Fruit fly (Drosophila melanogaster) whole organism, prepupa: ENCODE results near the gene CG31191.

Experiments
- Blimp-1 ChIP-seq: fragments of 200-800 bp; sonication (Bioruptor generic); optimal IDR thresholded peaks from 3 replicates; lab custom pipeline; 2017; ENCODE audit warnings: missing biosample characterization, missing genetic modification characterization, mild to moderate bottlenecking, moderate library complexity, missing genetic modification reagents
- CG10631 ChIP-seq: fragments of 200-800 bp; sonication (Bioruptor generic); optimal IDR thresholded peaks from 2 replicates; lab custom pipeline; 2016; ENCODE audit warnings: missing biosample characterization, missing genetic modification characterization
- CG11294 ChIP-seq: fragments of 200-800 bp; sonication (Bioruptor generic); IDR thresholded peaks from 2 replicates; pipeline ENCODE4 v1.3.6; 2022; ENCODE audit warnings: missing biosample characterization, missing genetic modification characterization
- CG11762 ChIP-seq: fragments of 200-800 bp; sonication (Bioruptor generic); optimal IDR thresholded peaks from 3 replicates; lab custom pipeline; 2016; ENCODE audit warnings: missing biosample characterization, missing genetic modification characterization; ENCODE audit not compliant: insufficient read depth
- CG15336 ChIP-seq: fragments of 200-800 bp; sonication (Bioruptor generic); IDR thresholded peaks from 2 replicates; pipeline ENCODE4 v1.3.6; 2022; ENCODE audit warnings: missing biosample characterization, missing genetic modification characterization
- CG31627 ChIP-seq: fragments of 200-800 bp; sonication (Bioruptor generic); optimal IDR thresholded peaks from 3 replicates; lab custom pipeline; 2016; ENCODE audit warnings: missing biosample characterization, missing genetic modification characterization
- CG6808 ChIP-seq: fragments of 200-800 bp; sonication (Bioruptor generic); optimal IDR thresholded peaks from 3 replicates; lab custom pipeline; 2017; ENCODE audit warnings: missing biosample characterization, missing genetic modification characterization, mild to moderate bottlenecking, moderate library complexity, missing genetic modification reagents
- CG7368 ChIP-seq: fragments of 200-800 bp; sonication (Bioruptor generic); optimal IDR thresholded peaks from 3 replicates; lab custom pipeline; 2016; ENCODE audit warnings: missing biosample characterization, missing genetic modification characterization
- CG8119 ChIP-seq: fragments of 200-800 bp; sonication (Bioruptor generic); IDR thresholded peaks from 3 replicates; pipeline ENCODE4 v1.3.6; 2022; ENCODE audit warnings: missing biosample characterization, missing genetic modification characterization
- CG8319 ChIP-seq: fragments of 200-800 bp; sonication (Bioruptor generic); optimal IDR thresholded peaks from 3 replicates; lab custom pipeline; 2016; ENCODE audit warnings: missing biosample characterization, missing genetic modification characterization
- Eip78C ChIP-seq: fragments of 200-800 bp; sonication (Bioruptor generic); peaks from one replicate; lab custom pipeline; 2016; ENCODE audit warnings: missing biosample characterization, missing genetic modification characterization
- Ets21C ChIP-seq: fragments of 200-800 bp; sonication (Bioruptor generic); optimal IDR thresholded peaks from 3 replicates; lab custom pipeline; 2016; ENCODE audit warnings: missing biosample characterization, missing genetic modification characterization
- Ets96B ChIP-seq: fragments of 200-800 bp; optimal IDR thresholded peaks from 2 replicates; lab custom pipeline; 2019; ENCODE audit warnings: missing biosample characterization, mild to moderate bottlenecking, missing genetic modification characterization, moderate library complexity
- Gug ChIP-seq: fragments of 200-800 bp; sonication (Bioruptor generic); IDR thresholded peaks from 2 replicates; pipeline ENCODE4 v1.3.6; 2022; ENCODE audit warnings: missing biosample characterization, missing genetic modification characterization
- Hr38 ChIP-seq: sonication (Bioruptor generic); optimal IDR thresholded peaks from 2 replicates; lab custom pipeline; 2016; ENCODE audit warnings: missing biosample characterization, missing genetic modification characterization
- OdsH ChIP-seq: fragments of 200-800 bp; sonication (Bioruptor generic); optimal IDR thresholded peaks from 3 replicates; lab custom pipeline; 2016; ENCODE audit warnings: missing biosample characterization, missing genetic modification characterization
- Smox ChIP-seq: fragments of 200-800 bp; sonication (Bioruptor generic); optimal IDR thresholded peaks from 3 replicates; lab custom pipeline; 2016; ENCODE audit warnings: missing biosample characterization, missing genetic modification characterization
- Sox102F ChIP-seq: fragments of 200-800 bp; sonication (Bioruptor generic); optimal IDR thresholded peaks from 2 replicates; lab custom pipeline; 2016; ENCODE audit warnings: missing biosample characterization, mild to moderate bottlenecking, missing genetic modification characterization
- Sox14 ChIP-seq: fragments of 200-800 bp; sonication (Bioruptor generic); optimal IDR thresholded peaks from 3 replicates; lab custom pipeline; 2016; ENCODE audit warnings: missing biosample characterization, missing genetic modification characterization
- achi ChIP-seq: fragments of 200-800 bp; sonication (Bioruptor generic); optimal IDR thresholded peaks from 3 replicates; lab custom pipeline; 2016; ENCODE audit warnings: missing biosample characterization, missing genetic modification characterization
- esn ChIP-seq: fragments of 200-800 bp; sonication (Bioruptor generic); optimal IDR thresholded peaks from 2 replicates; lab custom pipeline; 2016; ENCODE audit warnings: missing biosample characterization, mild to moderate bottlenecking, missing genetic modification characterization, moderate library complexity
- net ChIP-seq: fragments of 200-800 bp; sonication (Bioruptor generic); optimal IDR thresholded peaks from 3 replicates; lab custom pipeline; 2016; ENCODE audit warnings: missing biosample characterization, missing genetic modification characterization
- svp ChIP-seq: fragments of 200-800 bp; sonication (Bioruptor generic); peaks from one replicate; lab custom pipeline; 2016; ENCODE audit warnings: missing biosample characterization, missing genetic modification characterization
- topi ChIP-seq: fragments of 200-800 bp; sonication (Bioruptor generic); optimal IDR thresholded peaks from 3 replicates; lab custom pipeline; 2016; ENCODE audit warnings: missing biosample characterization, missing genetic modification characterization
- vri ChIP-seq: fragments of 200-800 bp; sonication (Bioruptor generic); optimal IDR thresholded peaks from 3 replicates; lab custom pipeline; 2016; ENCODE audit warnings: missing biosample characterization, mild to moderate bottlenecking, missing genetic modification characterization

CG31191 gene

DNA sequence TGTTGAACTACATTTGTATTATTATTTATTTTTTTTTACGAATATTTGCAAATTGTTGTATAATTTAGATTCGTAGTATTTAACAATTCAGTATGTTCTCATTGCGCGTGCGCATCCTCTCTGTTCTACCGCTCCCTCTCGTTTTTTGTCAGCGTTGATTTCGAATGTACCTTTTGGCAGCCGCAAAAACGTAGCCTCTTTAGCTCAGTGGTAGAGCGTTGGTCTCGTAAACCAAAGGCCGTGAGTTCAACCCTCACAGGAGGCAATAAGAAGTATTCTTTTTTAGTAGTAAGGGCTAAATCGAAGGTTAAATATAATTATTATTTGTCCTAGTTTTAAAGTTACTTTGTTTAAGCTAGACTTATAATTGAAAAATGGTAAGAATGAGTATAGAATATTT, 54.8 kb downstream of the CG31191 start:
- TF ChIP-seq Ets96B (tag; lab: Kevin White, UChicago) (no peak), Eip78C (GFP tag; lab: Kevin White, UChicago) (peak; percentile 49)

dm6 chr3R:20877436-20877835, 67.9 kb downstream of the CG31191 start, which contains the start of gene TotZ:
TSS of gene TotZ (plus strand) at chr3R:20877736.
- TF ChIP-seq svp (GFP tag; lab: Kevin White, UChicago) (peak; percentile 86), Sox14 (GFP tag; lab: Kevin White, UChicago) (no peak)
- TF ChIP-seq, all 60 proteins: peak for 1

dm6 chr3R:20876680-20877079, 68.7 kb downstream of the CG31191 start:
- TF ChIP-seq Sox14 (GFP tag; lab: Kevin White, UChicago) (no peak), Blimp-1 (GFP tag; lab: Kevin White, UChicago) (no peak), CG8319 (GFP tag; lab: Kevin White, UChicago) (no peak), CG15336 (no peak)

DNA sequence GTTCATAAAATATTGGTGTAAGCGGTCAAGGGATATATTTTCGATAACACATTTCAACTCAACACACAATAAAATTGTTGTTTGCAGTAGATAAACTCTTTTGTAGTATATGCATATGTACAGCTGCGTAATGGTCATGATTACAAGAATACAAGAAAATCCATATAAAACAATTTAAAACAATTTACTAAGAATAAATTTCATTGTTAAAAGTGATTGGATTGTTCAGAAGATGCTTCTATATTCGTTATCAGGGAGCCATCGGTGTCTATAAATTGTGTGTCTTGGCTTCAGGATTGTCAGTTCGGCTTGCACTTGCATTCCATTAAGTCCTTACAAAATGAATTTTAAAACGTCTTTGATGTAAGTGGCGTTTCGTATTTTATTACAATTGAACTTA, 71.7 kb downstream of the CG31191 start, which contains the start of gene TotB:
Gene TotB (plus strand): TSS at position 301 of the 400 bp plus-strand sequence.
- TF ChIP-seq svp (GFP tag; lab: Kevin White, UChicago): peak; percentile 53
- TF ChIP-seq CG8119 (GFP tag; lab: Robert Waterston, UW): no peak

- TF ChIP-seq CG10631 (GFP tag; lab: Kevin White, UChicago) (no peak), CG6808 (GFP tag; lab: Kevin White, UChicago) (no peak), Ets21C (GFP tag; lab: Kevin White, UChicago) (no peak)
- TF ChIP-seq, all 60 proteins: peak for 0
Measured at dm6 chr3R:20872688-20873087, 72.6 kb downstream of the CG31191 start, which contains the start of gene TotC. TSS of gene TotC (plus strand) at chr3R:20872988.

DNA sequence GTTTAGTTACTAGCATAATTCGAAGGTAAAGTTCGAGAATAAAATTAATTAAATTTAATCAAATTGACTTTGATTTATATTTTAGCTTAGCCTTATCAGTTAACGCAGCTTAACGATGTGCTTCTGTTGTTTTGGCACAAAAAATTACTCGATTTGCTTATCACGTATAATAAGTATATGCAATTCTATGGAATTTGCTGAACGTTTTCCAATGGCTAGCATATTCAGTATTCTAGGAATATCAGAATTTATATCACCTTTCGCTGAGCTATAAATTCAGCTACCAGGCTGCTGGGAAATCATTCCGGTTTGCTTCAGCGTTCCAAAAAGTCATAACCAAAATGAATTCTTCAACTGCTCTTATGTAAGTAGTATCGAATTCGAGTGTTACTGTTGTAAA, 74.6 kb downstream of the CG31191 start, which contains the start of gene TotA:
Gene TotA (plus strand): TSS at position 301 of the 400 bp plus-strand sequence.
- no peak for TF ChIP-seq CG11762 (GFP tag; lab: Kevin White, UChicago)
- no peak for TF ChIP-seq CG6808 (GFP tag; lab: Kevin White, UChicago)
- TF ChIP-seq Sox102F: no peak
- TF ChIP-seq CG15336: no peak
- no peak for TF ChIP-seq Smox (GFP tag; lab: Kevin White, UChicago)
- no peak for TF ChIP-seq svp (GFP tag; lab: Kevin White, UChicago)
- TF ChIP-seq Gug (GFP tag; lab: Robert Waterston, UW): no peak
- TF ChIP-seq vri (GFP tag; lab: Kevin White, UChicago): no peak
- TF ChIP-seq CG8319 (GFP tag; lab: Kevin White, UChicago): no peak
- TF ChIP-seq CG11294: no peak
- TF ChIP-seq CG31627: no peak
- no peak for TF ChIP-seq Hr38 (GFP tag; lab: Kevin White, UChicago)
- TF ChIP-seq OdsH (GFP tag; lab: Kevin White, UChicago): no peak

DNA sequence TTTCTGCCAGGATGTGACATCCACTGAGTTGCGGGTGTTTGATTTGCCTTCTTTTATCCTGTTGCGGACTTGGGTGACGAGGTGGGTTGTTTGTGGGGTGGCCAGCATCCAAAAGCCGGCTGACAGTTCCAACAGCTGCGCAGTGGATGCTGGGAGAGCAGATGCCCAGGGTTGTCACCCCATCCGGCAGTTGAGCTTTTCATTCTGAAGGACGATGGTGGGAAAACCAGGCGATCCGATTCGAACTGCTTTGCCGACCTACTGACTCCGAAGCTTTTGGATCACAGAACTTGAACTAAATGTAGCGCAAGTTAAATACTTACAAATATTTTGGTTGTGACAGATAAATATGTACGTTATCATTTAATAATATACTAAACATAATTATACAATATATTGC, 79.1 kb downstream of the CG31191 start, which contains the start of gene KaiR1D:
Gene KaiR1D (minus strand): TSS at position 28 of the 400 bp plus-strand sequence.
- peak; percentile 27 for TF ChIP-seq CG7368 (GFP tag; lab: Kevin White, UChicago)
- TF ChIP-seq Blimp-1 (GFP tag; lab: Kevin White, UChicago): no peak
- peak; percentile 38 for TF ChIP-seq achi

DNA sequence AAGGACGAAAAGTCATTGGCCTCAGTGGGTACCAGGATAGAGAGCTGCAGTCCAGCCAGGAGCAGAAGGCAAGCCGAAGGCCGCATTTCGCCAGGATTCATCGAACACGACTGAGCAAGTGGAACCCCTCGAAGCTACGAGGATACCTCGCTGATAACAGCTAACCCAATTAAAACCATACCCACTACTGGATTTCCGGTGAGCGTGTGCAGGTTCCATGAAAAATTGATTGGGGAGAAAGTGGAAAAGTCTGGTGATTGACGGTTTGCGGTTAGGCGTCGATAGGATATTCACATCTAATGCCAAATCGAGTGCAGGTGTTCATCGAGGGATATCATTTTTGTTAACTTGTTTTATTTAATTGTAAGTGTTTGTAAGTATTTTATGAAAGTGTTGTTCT, 85.5 kb downstream of the CG31191 start, which contains the start of gene Ir93a:
Gene Ir93a (minus strand): TSS at position 101 of the 400 bp plus-strand sequence.
- TF ChIP-seq Smox (GFP tag; lab: Kevin White, UChicago) (no peak), OdsH (GFP tag; lab: Kevin White, UChicago) (no peak), topi (GFP tag; lab: Kevin White, UChicago) (no peak), CG11762 (GFP tag; lab: Kevin White, UChicago) (no peak), net (GFP tag; lab: Kevin White, UChicago) (no peak), esn (GFP tag; lab: Kevin White, UChicago) (no peak), CG8119 (GFP tag; lab: Robert Waterston, UW) (no peak), CG7368 (GFP tag; lab: Kevin White, UChicago) (no peak)
- TF ChIP-seq, all 60 proteins: peak for 0
